Fruit fly (Drosophila melanogaster): ENCODE results near the gene yip2.
A peak's percentile ranks its signal among the peaks of the same experiment; 100 is the strongest.

yip2 gene

DNA sequence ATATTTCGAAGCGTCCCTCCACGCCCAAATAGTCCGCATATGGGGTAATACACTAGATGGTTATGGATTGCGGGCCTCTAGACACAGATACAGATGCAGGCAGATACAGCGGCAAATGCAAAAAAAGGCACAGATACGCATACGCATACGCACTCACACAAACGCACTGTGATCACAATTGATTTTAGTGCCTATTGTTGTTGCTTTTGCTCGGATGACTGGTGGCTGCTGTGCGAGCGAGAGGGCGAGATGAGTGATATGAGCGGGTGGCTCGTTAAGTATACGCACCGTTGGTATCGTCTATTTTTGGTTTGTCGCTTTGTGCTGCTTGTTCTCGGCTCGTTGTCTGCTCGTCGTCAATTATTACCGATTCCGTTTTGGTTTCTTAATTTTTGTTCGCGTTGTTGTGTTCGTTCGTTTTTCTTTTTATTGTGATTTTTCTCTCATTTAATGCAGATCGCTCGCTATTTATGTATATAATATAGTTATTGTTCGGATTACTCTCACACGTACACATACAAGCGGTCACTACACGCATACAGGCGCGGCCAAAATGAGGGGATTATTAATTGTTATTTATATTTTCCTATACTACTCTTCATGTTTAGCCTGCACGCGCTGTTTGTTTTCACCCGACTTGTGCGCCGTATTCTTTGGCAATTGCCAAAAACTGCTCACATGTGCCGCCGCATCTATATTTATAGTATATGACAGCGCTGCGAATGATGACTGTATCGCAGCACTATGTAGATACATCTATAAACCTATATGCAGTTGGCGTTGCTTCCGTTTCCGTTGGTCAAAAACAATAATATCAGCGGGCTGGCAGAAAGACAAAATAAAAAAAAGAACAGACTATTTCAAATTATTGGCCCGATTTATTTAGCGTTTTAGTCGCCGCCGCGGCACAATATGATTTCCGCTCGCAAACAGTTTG, 7.5 kb upstream of the yip2 start (continued):
- no peak for TF ChIP-seq CG6276 (GFP tag; optimal IDR thresholded peaks at IDR 0.05)
- TF ChIP-seq CG11762 (GFP tag; optimal IDR thresholded peaks at IDR 0.05; ENCODE audit: insufficient read depth), result no peak
- peak; percentile 30 for TF ChIP-seq dsx (GFP tag; optimal IDR thresholded peaks at IDR 0.05; ENCODE audit: poor library complexity, severe bottlenecking)
- TF ChIP-seq CG4318 (GFP tag; optimal IDR thresholded peaks at IDR 0.05), result no peak
- no peak for TF ChIP-seq Ets21C (GFP tag; optimal IDR thresholded peaks at IDR 0.05)
- TF ChIP-seq fkh (GFP tag; optimal IDR thresholded peaks at IDR 0.05), result peak; percentile 37
- TF ChIP-seq CG32006 (GFP tag; optimal IDR thresholded peaks at IDR 0.05), result no peak
- no peak for TF ChIP-seq CG11902 (GFP tag; optimal IDR thresholded peaks at IDR 0.05)
- TF ChIP-seq fd59A (GFP tag; optimal IDR thresholded peaks at IDR 0.05), result no peak
- TF ChIP-seq cyc (GFP tag; optimal IDR thresholded peaks at IDR 0.05), result no peak
- TF ChIP-seq achi (GFP tag; optimal IDR thresholded peaks at IDR 0.05), result no peak
- TF ChIP-seq CG6808 (GFP tag; optimal IDR thresholded peaks at IDR 0.05), result peak; percentile 29
- no peak for TF ChIP-seq lz (GFP tag; optimal IDR thresholded peaks at IDR 0.05)
- no peak for TF ChIP-seq Hr38 (GFP tag; optimal IDR thresholded peaks at IDR 0.05)

dm6 chr2L:9908468-9908967, 6.5 kb upstream of the yip2 start, which contains the start of gene CG13124:
Gene CG13124, minus strand, starts transcription at chr2L:9908633.
- TF ChIP-seq CG1621 (tag; optimal IDR thresholded peaks at IDR 0.05), result no peak
- TF ChIP-seq CG6163 (GFP tag; IDR thresholded peaks at IDR 0.05), result 0 out of 3 replicates have a peak, but pooled peaks have one; percentile 39
- no peak for TF ChIP-seq CG3032 (tag; optimal IDR thresholded peaks at IDR 0.05)
- TF ChIP-seq Gug (GFP tag; IDR thresholded peaks at IDR 0.05), result no peak
- TF ChIP-seq CG3919 (GFP tag; optimal IDR thresholded peaks at IDR 0.05), result peak; percentile 32
- TF ChIP-seq net (GFP tag; optimal IDR thresholded peaks at IDR 0.05), result peak; percentile 37
- peak; percentile 21 for TF ChIP-seq OdsH (GFP tag; optimal IDR thresholded peaks at IDR 0.05)
- TF ChIP-seq CG11762 (GFP tag; optimal IDR thresholded peaks at IDR 0.05; ENCODE audit: insufficient read depth), result no peak
- no peak for TF ChIP-seq CG8632 (GFP tag; optimal IDR thresholded peaks at IDR 0.05)
- TF ChIP-seq CG6792 (GFP tag; optimal IDR thresholded peaks at IDR 0.05), result no peak
- TF ChIP-seq topi (GFP tag; optimal IDR thresholded peaks at IDR 0.05), result peak; percentile 7
- TF ChIP-seq pdm3 (GFP tag; optimal IDR thresholded peaks at IDR 0.05), result peak; percentile 6
- no peak for TF ChIP-seq CG10669 (GFP tag; optimal IDR thresholded peaks at IDR 0.05)
- no peak for TF ChIP-seq CG11902 (GFP tag; optimal IDR thresholded peaks at IDR 0.05)
- TF ChIP-seq lz (GFP tag; optimal IDR thresholded peaks at IDR 0.05), result no peak
- peak; percentile 9 for TF ChIP-seq acj6 (GFP tag; optimal IDR thresholded peaks at IDR 0.05)
- TF ChIP-seq CG4318 (GFP tag; optimal IDR thresholded peaks at IDR 0.05), result no peak
- no peak for TF ChIP-seq CG11294 (GFP tag; IDR thresholded peaks at IDR 0.05)
- TF ChIP-seq cyc (GFP tag; optimal IDR thresholded peaks at IDR 0.05), result no peak
- no peak for TF ChIP-seq Lpt (GFP tag; optimal IDR thresholded peaks at IDR 0.05)
- TF ChIP-seq achi (GFP tag; optimal IDR thresholded peaks at IDR 0.05), result peak; percentile 28
- TF ChIP-seq Sox14 (GFP tag; optimal IDR thresholded peaks at IDR 0.05), result peak; percentile 8
- TF ChIP-seq ss (GFP tag; optimal IDR thresholded peaks at IDR 0.05), result peak; percentile 20 to 29
- peak; percentile 46 for TF ChIP-seq Hr4 (GFP tag; optimal IDR thresholded peaks at IDR 0.05)
- TF ChIP-seq dsx (GFP tag; optimal IDR thresholded peaks at IDR 0.05; ENCODE audit: poor library complexity, severe bottlenecking), result no peak
- no peak for TF ChIP-seq fd59A (GFP tag; optimal IDR thresholded peaks at IDR 0.05)
- no peak for TF ChIP-seq CG8319 (GFP tag; optimal IDR thresholded peaks at IDR 0.05)
- TF ChIP-seq Blimp-1 (GFP tag; optimal IDR thresholded peaks at IDR 0.05), result no peak
- TF ChIP-seq vri (GFP tag; optimal IDR thresholded peaks at IDR 0.05), result peak; percentile 60
- no peak for TF ChIP-seq svp (GFP tag)
- peak; percentile 19 for TF ChIP-seq CG6276 (GFP tag; optimal IDR thresholded peaks at IDR 0.05)
- TF ChIP-seq CG32006 (GFP tag; optimal IDR thresholded peaks at IDR 0.05), result no peak
- no peak for TF ChIP-seq Eip93F (GFP tag; optimal IDR thresholded peaks at IDR 0.05)
- TF ChIP-seq Sox102F (GFP tag; optimal IDR thresholded peaks at IDR 0.05), result peak; percentile 13
- no peak for TF ChIP-seq spab (GFP tag; optimal IDR thresholded peaks at IDR 0.05)
- TF ChIP-seq CG9139 (GFP tag; optimal IDR thresholded peaks at IDR 0.05), result peak; percentile 13
- no peak for TF ChIP-seq CG7368 (GFP tag; optimal IDR thresholded peaks at IDR 0.05)
- TF ChIP-seq CG8119 (GFP tag; IDR thresholded peaks at IDR 0.05), result peak; percentile 25; the same call in 1 of the 3 replicates
- peak; percentile 27 for TF ChIP-seq CG16779 (tag; optimal IDR thresholded peaks at IDR 0.05)
- TF ChIP-seq CG6854 (GFP tag; optimal IDR thresholded peaks at IDR 0.05), result no peak
- no peak for TF ChIP-seq dac (GFP tag; optimal IDR thresholded peaks at IDR 0.05)
- TF ChIP-seq fkh (GFP tag; optimal IDR thresholded peaks at IDR 0.05), result peak; percentile 12

Measured in whole organism, prepupa.